Fruit fly (Drosophila melanogaster) whole organism, pupa: ENCODE results near the gene dysf.

Experiments
- CG10348 ChIP-seq: fragments of 200-800 bp; sonication (Bioruptor generic); IDR thresholded peaks from 2 replicates; pipeline ENCODE4 v1.3.6; 2022; ENCODE audit warnings: missing biosample characterization, missing genetic modification characterization
- CG12605 ChIP-seq: fragments of 200-800 bp; sonication (Bioruptor generic); IDR thresholded peaks from 2 replicates; pipeline ENCODE4 v1.3.6; 2022; ENCODE audit warnings: missing biosample characterization, missing genetic modification characterization
- CG14655 ChIP-seq: fragments of 200-800 bp; sonication (Bioruptor generic); optimal IDR thresholded peaks from 3 replicates; lab custom pipeline; 2017; ENCODE audit warnings: mild to moderate bottlenecking, missing biosample characterization, missing genetic modification reagents, missing genetic modification characterization
- CG17806 ChIP-seq: fragments of 200-800 bp; sonication (Bioruptor generic); optimal IDR thresholded peaks from 2 replicates; lab custom pipeline; 2018; ENCODE audit warnings: missing biosample characterization, mild to moderate bottlenecking, missing genetic modification characterization, moderate library complexity
- CG32121 ChIP-seq: fragments of 200-800 bp; sonication (Bioruptor generic); IDR thresholded peaks from 2 replicates; pipeline ENCODE4 v1.3.6; 2022; ENCODE audit warnings: missing biosample characterization, missing genetic modification characterization
- CG4496 ChIP-seq: fragments of 200-800 bp; sonication (Bioruptor generic); IDR thresholded peaks from 3 replicates; pipeline ENCODE4 v1.3.6; 2022; ENCODE audit warnings: missing biosample characterization, missing genetic modification characterization
- CG8301 ChIP-seq: fragments of 200-800 bp; sonication (Bioruptor generic); optimal IDR thresholded peaks from 2 replicates; lab custom pipeline; 2018; ENCODE audit warnings: missing biosample characterization, mild to moderate bottlenecking, missing genetic modification characterization
- CG9948 ChIP-seq: fragments of 200-800 bp; sonication (Bioruptor generic); optimal IDR thresholded peaks from 2 replicates; lab custom pipeline; 2018; ENCODE audit warnings: missing biosample characterization, mild to moderate bottlenecking, missing genetic modification characterization, moderate library complexity
- D1 ChIP-seq: fragments of 200-800 bp; sonication (Bioruptor generic); optimal IDR thresholded peaks from 2 replicates; lab custom pipeline; 2018; ENCODE audit warnings: missing biosample characterization, mild to moderate bottlenecking, missing genetic modification characterization, moderate library complexity
- EcR ChIP-seq: fragments of 200-800 bp; sonication (Bioruptor generic); optimal IDR thresholded peaks from 3 replicates; lab custom pipeline; 2019; ENCODE audit warnings: missing biosample characterization, missing genetic modification characterization, mild to moderate bottlenecking, moderate library complexity, missing genetic modification reagents
- Pif1A ChIP-seq: fragments of 200-800 bp; sonication (Bioruptor generic); optimal IDR thresholded peaks from 3 replicates; lab custom pipeline; 2016; ENCODE audit warnings: missing biosample characterization, missing genetic modification characterization
- fd96Ca ChIP-seq: fragments of 200-800 bp; sonication (Bioruptor generic); IDR thresholded peaks from 3 replicates; pipeline ENCODE4 v1.3.6; 2022; ENCODE audit warnings: missing biosample characterization, missing genetic modification characterization
- gl ChIP-seq: fragments of 200-800 bp; sonication (Bioruptor generic); optimal IDR thresholded peaks from 2 replicates; lab custom pipeline; 2018; ENCODE audit warnings: missing biosample characterization, mild to moderate bottlenecking, missing genetic modification characterization
- rn ChIP-seq: fragments of 200-800 bp; sonication (Bioruptor generic); IDR thresholded peaks from 2 replicates; pipeline ENCODE4 v1.3.6; 2022; ENCODE audit warnings: missing biosample characterization, missing genetic modification characterization

dm6 chr3R:26068135-26068534 is 30.4 kb downstream of the dysf start:
- no peak for TF ChIP-seq CG10348 (GFP tag; lab: Robert Waterston, UW)
- no peak for TF ChIP-seq fd96Ca (GFP tag; lab: Robert Waterston, UW)
- TF ChIP-seq CG4496 (GFP tag; lab: Robert Waterston, UW): no peak
- TF ChIP-seq CG9948 (tag; lab: Kevin White, UChicago): peak; percentile 40
- TF ChIP-seq rn: no peak
- TF ChIP-seq EcR (GFP tag; lab: Kevin White, UChicago): no peak
- peak; percentile 27 for TF ChIP-seq CG8301 (tag; lab: Kevin White, UChicago)
- no peak for TF ChIP-seq CG32121 (GFP tag; lab: Robert Waterston, UW)
- peak; percentile 43 for TF ChIP-seq CG17806 (tag; lab: Kevin White, UChicago)
- TF ChIP-seq CG12605: no peak
- TF ChIP-seq CG14655 (GFP tag; lab: Kevin White, UChicago): peak; percentile 58
- no peak for TF ChIP-seq Pif1A
- TF ChIP-seq gl (tag; lab: Kevin White, UChicago): no peak
- no peak for TF ChIP-seq D1 (tag; lab: Kevin White, UChicago)
